Fruit fly (Drosophila melanogaster) whole organism, prepupa: ENCODE data around the gene Pi3K21B.

Source experiments
- CG10669 ChIP-seq: fragments of 200-800 bp; sonication (Bioruptor generic); optimal IDR thresholded peaks from 3 replicates; lab custom pipeline; 2018; ENCODE audit warnings: missing biosample characterization, mild to moderate bottlenecking, missing genetic modification characterization, moderate library complexity
- CG11762 ChIP-seq: fragments of 200-800 bp; sonication (Bioruptor generic); optimal IDR thresholded peaks from 3 replicates; lab custom pipeline; 2016; ENCODE audit warnings: missing biosample characterization, missing genetic modification characterization; ENCODE audit not compliant: insufficient read depth
- CG7368 ChIP-seq: fragments of 200-800 bp; sonication (Bioruptor generic); optimal IDR thresholded peaks from 3 replicates; lab custom pipeline; 2016; ENCODE audit warnings: missing biosample characterization, missing genetic modification characterization
- Hr39 ChIP-seq: fragments of 200-800 bp; sonication (Bioruptor generic); optimal IDR thresholded peaks from 2 replicates; lab custom pipeline; 2016; ENCODE audit warnings: missing biosample characterization, missing genetic modification characterization
- dsx ChIP-seq: fragments of 200-800 bp; optimal IDR thresholded peaks from 3 replicates; lab custom pipeline; 2019; ENCODE audit warnings: missing biosample characterization, mild to moderate bottlenecking, missing genetic modification characterization, moderate library complexity; ENCODE audit not compliant: poor library complexity, severe bottlenecking

dm6 chr2L:306188-306927 lies 8.7 kb downstream of the Pi3K21B start:
- TF ChIP-seq Hr39 (no peak), CG11762 (GFP tag; lab: Kevin White, UChicago) (no peak), dsx (GFP tag; lab: Kevin White, UChicago) (no peak), CG7368 (no peak), CG10669 (no peak)
